Worm (Caenorhabditis elegans): ENCODE data around the gene npp-3.

- TF ChIP-seq nhr-10 (tag; optimal IDR thresholded peaks at IDR 0.05) (no peak), unc-39 (tag; optimal IDR thresholded peaks at IDR 0.05) (no peak), lin-39 (tag; optimal IDR thresholded peaks at IDR 0.05) (no peak), unc-62 (GFP tag; optimal IDR thresholded peaks at IDR 0.05) (no peak), lin-11 (tag; optimal IDR thresholded peaks at IDR 0.05) (no peak), lin-13 (GFP tag; optimal IDR thresholded peaks at IDR 0.05) (no peak), ama-1 (optimal IDR thresholded peaks at IDR 0.05) (no peak), skn-1 (tag; optimal IDR thresholded peaks at IDR 0.05) (no peak), Y55F3AM.14 (GFP tag; optimal IDR thresholded peaks at IDR 0.05) (no peak), egl-27 (tag; optimal IDR thresholded peaks at IDR 0.05) (no peak), fos-1 (tag; optimal IDR thresholded peaks at IDR 0.05) (no peak)
Measured at ce11 chrII:11823566-11824308, 50.9 kb downstream of the npp-3 start, which contains the start of gene Y6D1A.1.
